Fruit fly (Drosophila melanogaster) whole organism, wandering third instar larva: Measurements from ENCODE around the gene CG42399.
A peak's percentile ranks its signal among the peaks of the same experiment; 100 is the strongest.

ENCODE experiments used
- CG32264 ChIP-seq: fragments of 200-800 bp; sonication (Bioruptor generic); optimal IDR thresholded peaks from 2 replicates; lab custom pipeline; 2016; ENCODE audit warnings: missing biosample characterization, missing genetic modification characterization
- CG9705 ChIP-seq: fragments of 200-800 bp; sonication (Bioruptor generic); optimal IDR thresholded peaks from 2 replicates; lab custom pipeline; 2018; ENCODE audit warnings: missing biosample characterization, mild to moderate bottlenecking, missing genetic modification characterization
- CrebA ChIP-seq: fragments of 200-800 bp; sonication (Bioruptor generic); optimal IDR thresholded peaks from 2 replicates; lab custom pipeline; 2016; ENCODE audit warnings: missing biosample characterization, mild to moderate bottlenecking, missing genetic modification characterization, borderline replicate concordance
- Dif ChIP-seq: fragments of 200-275, 200-300 bp; sonication (Bioruptor generic); optimal IDR thresholded peaks from 2 replicates; lab custom pipeline; 2018; ENCODE audit warnings: missing biosample characterization, missing genetic modification characterization; ENCODE audit not compliant: partially characterized antibody
- GATAd ChIP-seq: sonication (Bioruptor generic); optimal IDR thresholded peaks from 2 replicates; lab custom pipeline; 2016; ENCODE audit warnings: missing biosample characterization, missing genetic modification characterization
- HLH106 ChIP-seq: fragments of 200-800 bp; optimal IDR thresholded peaks from 3 replicates; lab custom pipeline; 2019; ENCODE audit warnings: missing biosample characterization, mild to moderate bottlenecking, missing genetic modification characterization, moderate library complexity
- Hr78 ChIP-seq: fragments of >200 bp; optimal IDR thresholded peaks from 2 replicates; lab custom pipeline; 2017; ENCODE audit warnings: missing biosample characterization, missing genetic modification characterization
- Hr83 ChIP-seq: fragments of 200-300 bp; sonication (Bioruptor generic); optimal IDR thresholded peaks from 2 replicates; lab custom pipeline; 2016; ENCODE audit warnings: missing biosample characterization, mild to moderate bottlenecking, missing genetic modification characterization, moderate library complexity; ENCODE audit not compliant: poor library complexity, severe bottlenecking
- Jra ChIP-seq: sonication (Bioruptor generic); optimal IDR thresholded peaks from 2 replicates; lab custom pipeline; 2016; ENCODE audit warnings: missing biosample characterization, missing genetic modification characterization
- Myc ChIP-seq: fragments of >200 bp; optimal IDR thresholded peaks from 2 replicates; lab custom pipeline; 2017
- OdsH ChIP-seq: fragments of 200-800 bp; sonication (Bioruptor generic); optimal IDR thresholded peaks from 2 replicates; lab custom pipeline; 2016; ENCODE audit warnings: missing biosample characterization, mild to moderate bottlenecking, missing genetic modification characterization
- Rel ChIP-seq, 2 experiments: fragments of 200-800 bp; sonication (Bioruptor generic) in 1 of 2; optimal IDR thresholded peaks; 2 replicates in 1 of 2; 3 replicates in 1 of 2; lab custom pipeline; 2016 to 2019; ENCODE audit warnings: mild to moderate bottlenecking in 2 of 2, missing biosample characterization in 2 of 2, missing genetic modification characterization in 2 of 2, moderate library complexity in 1 of 2
- Sp1 ChIP-seq: fragments of 200-800 bp; sonication (Bioruptor generic); optimal IDR thresholded peaks from 3 replicates; lab custom pipeline; 2019; ENCODE audit warnings: missing biosample characterization, mild to moderate bottlenecking, missing genetic modification characterization, moderate library complexity
- Vsx2 ChIP-seq: fragments of 200-300, 225-300 bp; sonication (Bioruptor generic); optimal IDR thresholded peaks from 2 replicates; lab custom pipeline; 2018; ENCODE audit warnings: missing biosample characterization, missing genetic modification characterization; ENCODE audit not compliant: partially characterized antibody
- brk ChIP-seq: fragments of 200-800 bp; sonication (Bioruptor generic); optimal IDR thresholded peaks from 2 replicates; lab custom pipeline; 2016; ENCODE audit warnings: missing biosample characterization, mild to moderate bottlenecking, missing genetic modification characterization
- dl ChIP-seq, 2 experiments: fragments of 175-275, 200-275 bp in 1 of 2; fragments of 200-275 bp in 1 of 2; sonication (Bioruptor generic); optimal IDR thresholded peaks; lab custom pipeline; 2018; ENCODE audit warnings: mild to moderate bottlenecking in 2 of 2, missing biosample characterization in 2 of 2, missing genetic modification characterization in 2 of 2, moderate library complexity in 2 of 2; ENCODE audit not compliant: partially characterized antibody in 2 of 2, insufficient read depth in 1 of 2
- dmrt93B ChIP-seq: fragments of 200-800 bp; sonication (Bioruptor generic); optimal IDR thresholded peaks from 2 replicates; lab custom pipeline; 2018; ENCODE audit warnings: missing biosample characterization, mild to moderate bottlenecking, missing genetic modification characterization
- dsf ChIP-seq: sonication (Bioruptor generic); optimal IDR thresholded peaks from 2 replicates; lab custom pipeline; 2016; ENCODE audit warnings: missing biosample characterization, missing genetic modification characterization, borderline replicate concordance
- ey ChIP-seq: fragments of 200-800 bp; sonication (Bioruptor generic); optimal IDR thresholded peaks from 2 replicates; lab custom pipeline; 2016; ENCODE audit warnings: missing biosample characterization, missing genetic modification characterization
- foxo ChIP-seq, 2 experiments: fragments of 200-800 bp; sonication (Bioruptor generic); optimal IDR thresholded peaks; 2 replicates in 1 of 2; 3 replicates in 1 of 2; lab custom pipeline; 2016 to 2017; ENCODE audit warnings: missing biosample characterization in 2 of 2, missing genetic modification characterization in 2 of 2
- fru ChIP-seq: fragments of 200-800 bp; sonication (Bioruptor generic); optimal IDR thresholded peaks from 3 replicates; lab custom pipeline; 2016; ENCODE audit warnings: missing biosample characterization, mild to moderate bottlenecking, missing genetic modification characterization
- h ChIP-seq: fragments of 200-800 bp; sonication (Bioruptor generic); optimal IDR thresholded peaks from 3 replicates; lab custom pipeline; 2016; ENCODE audit warnings: missing biosample characterization, mild to moderate bottlenecking, missing genetic modification characterization
- jim ChIP-seq: fragments of 175-275, 200-325 bp; sonication (Bioruptor generic); optimal IDR thresholded peaks from 2 replicates; lab custom pipeline; 2016; ENCODE audit warnings: missing biosample characterization, mild to moderate bottlenecking, missing genetic modification characterization
- lola ChIP-seq: fragments of >200 bp; optimal IDR thresholded peaks from 2 replicates; lab custom pipeline; 2017; ENCODE audit warnings: missing biosample characterization, missing genetic modification characterization
- sv ChIP-seq: fragments of 200-800 bp; sonication (Bioruptor generic); optimal IDR thresholded peaks from 3 replicates; lab custom pipeline; 2016; ENCODE audit warnings: missing biosample characterization, missing genetic modification characterization
- tai ChIP-seq: sonication (Bioruptor generic); optimal IDR thresholded peaks from 2 replicates; lab custom pipeline; 2016; ENCODE audit warnings: missing biosample characterization, missing genetic modification characterization
- usp ChIP-seq: fragments of >200 bp; optimal IDR thresholded peaks from 2 replicates; lab custom pipeline; 2017; ENCODE audit warnings: missing biosample characterization, missing genetic modification characterization

The CG42399 gene

DNA sequence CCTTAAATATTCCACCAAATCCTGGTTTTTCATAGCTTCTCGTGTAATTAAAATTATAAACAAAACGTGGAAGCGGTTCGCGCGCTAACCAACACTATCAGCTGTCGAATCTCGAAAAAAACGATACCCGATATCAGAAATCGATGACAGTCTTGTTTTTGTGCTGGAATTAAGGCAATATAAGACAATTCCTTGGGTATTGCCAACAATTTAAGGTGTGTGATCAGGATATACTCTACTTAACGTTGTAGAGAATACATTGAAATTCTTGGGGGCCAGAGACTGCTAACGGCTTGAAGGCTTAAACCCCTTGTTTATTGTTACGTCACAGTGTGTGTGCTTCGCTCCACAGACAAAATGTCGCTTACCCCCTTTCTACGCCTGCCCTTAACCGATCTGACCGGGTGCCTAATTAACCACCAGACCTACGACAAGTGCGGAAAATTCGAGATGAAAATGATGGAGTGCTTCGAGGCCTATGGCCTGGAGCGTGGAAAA lies 2.2 kb upstream of the CG42399 start, which contains the start of gene Pus10:
Gene Pus10 (minus strand): TSS at position 91 of the 498 bp plus-strand sequence.
- no peak for TF ChIP-seq GATAd (GFP tag; lab: Kevin White, UChicago)
- TF ChIP-seq Vsx2 (GFP tag; lab: Kevin White, UChicago): peak; percentile 26
- TF ChIP-seq jim (GFP tag; lab: Kevin White, UChicago): no peak
- TF ChIP-seq OdsH: peak; percentile 4
- peak in 1 of 2 experiments; percentile 26 for TF ChIP-seq foxo (GFP tag; optimal IDR thresholded peaks at IDR 0.05; lab: Kevin White, UChicago)
- TF ChIP-seq Jra (GFP tag; lab: Kevin White, UChicago): peak; percentile 35

DNA sequence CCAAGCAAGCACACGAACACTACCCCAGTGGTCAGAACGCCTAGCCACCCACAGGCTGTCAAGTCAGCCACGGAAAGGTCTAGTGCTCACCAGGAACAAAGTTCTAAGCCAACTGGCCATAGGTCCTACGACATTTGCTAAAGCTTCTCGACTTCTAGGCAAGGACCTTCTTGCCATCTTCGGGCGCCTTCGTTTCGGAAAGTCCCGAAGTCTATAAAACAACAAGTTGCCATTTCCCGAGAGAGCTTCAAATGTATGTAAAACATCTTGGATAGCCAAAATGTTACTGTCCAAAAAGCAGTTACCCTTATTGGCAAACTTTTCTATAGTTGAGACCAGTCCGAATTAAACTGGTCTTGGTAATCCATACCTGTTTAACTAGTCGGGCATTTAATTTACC lies 6.6 kb downstream of the CG42399 start:
- TF ChIP-seq OdsH (no peak), sv (GFP tag; lab: Kevin White, UChicago) (no peak), usp (GFP tag; lab: Kevin White, UChicago) (no peak), Hr83 (no peak), brk (GFP tag; lab: Kevin White, UChicago) (no peak), ey (no peak), tai (GFP tag; lab: Kevin White, UChicago) (no peak), dmrt93B (GFP tag; lab: Kevin White, UChicago) (no peak), h (GFP tag; lab: Kevin White, UChicago) (no peak), HLH106 (tag; lab: Kevin White, UChicago) (no peak), Rel (GFP tag; optimal IDR thresholded peaks at IDR 0.05; lab: Kevin White, UChicago) (no peak), Rel (tag; optimal IDR thresholded peaks at IDR 0.05; lab: Kevin White, UChicago) (no peak), jim (GFP tag; lab: Kevin White, UChicago) (no peak), dsf (GFP tag; lab: Kevin White, UChicago) (no peak), Dif (GFP tag; lab: Kevin White, UChicago) (no peak), Myc (lab: Kevin White, UChicago) (no peak), CG32264 (GFP tag; lab: Kevin White, UChicago) (no peak), CG9705 (GFP tag; lab: Kevin White, UChicago) (no peak)

dm6 chr2L:143088-143487 lies 10.0 kb downstream of the CG42399 start, which contains the start of the genes CG31974 and CG11454:
CG31974 (minus strand) TSS chr2L:143091.
CG11454 (plus strand) TSS chr2L:143323.
- TF ChIP-seq fru (GFP tag; lab: Kevin White, UChicago) (no peak), Rel (GFP tag; optimal IDR thresholded peaks at IDR 0.05; lab: Kevin White, UChicago) (no peak), Rel (tag; optimal IDR thresholded peaks at IDR 0.05; lab: Kevin White, UChicago) (peak; percentile 41), Myc (lab: Kevin White, UChicago) (peak; percentile 60)

- TF ChIP-seq HLH106 (tag; lab: Kevin White, UChicago): no peak
- no peak for TF ChIP-seq Vsx2 (GFP tag; lab: Kevin White, UChicago)
- TF ChIP-seq dsf (GFP tag; lab: Kevin White, UChicago): no peak
- no peak for TF ChIP-seq sv (GFP tag; lab: Kevin White, UChicago)
- TF ChIP-seq Myc (lab: Kevin White, UChicago): no peak
- no peak for TF ChIP-seq usp (GFP tag; lab: Kevin White, UChicago)
- TF ChIP-seq Sp1: no peak
- no peak for TF ChIP-seq Hr78
Measured at dm6 chr2L:140849-141248, 12.3 kb downstream of the CG42399 start, which contains the start of the genes CG31975 and ovm. CG31975 (minus strand) TSS chr2L:140992. ovm (minus strand) TSS chr2L:140992.

DNA sequence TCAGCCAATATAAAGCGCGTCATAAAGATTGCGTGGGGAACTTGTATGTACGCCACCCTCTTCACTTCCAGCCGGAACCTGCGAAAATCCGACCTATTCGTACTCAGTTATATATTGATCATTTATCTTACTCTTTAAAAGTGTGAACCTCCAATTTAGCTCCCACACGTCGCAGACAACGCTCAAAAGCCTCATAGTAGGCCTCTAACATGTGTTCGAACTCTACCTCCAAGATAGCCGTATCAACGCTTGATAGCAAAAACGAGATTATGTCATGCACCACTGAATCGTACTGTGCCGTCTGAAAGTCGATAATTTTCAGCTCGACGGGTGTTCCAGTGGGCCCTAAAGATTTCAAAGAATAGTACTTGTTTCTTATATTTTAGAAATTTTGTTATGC lies 13.5 kb downstream of the CG42399 start:
- TF ChIP-seq h (GFP tag; lab: Kevin White, UChicago) (peak; percentile 16), Rel (GFP tag; optimal IDR thresholded peaks at IDR 0.05; lab: Kevin White, UChicago) (no peak), Rel (tag; optimal IDR thresholded peaks at IDR 0.05; lab: Kevin White, UChicago) (peak; percentile 5), dl (GFP tag; optimal IDR thresholded peaks at IDR 0.05; lab: Kevin White, UChicago; ENCODE audit: insufficient read depth in 1 of 2, partially characterized antibody in 2 of 2) (no peak), lola (GFP tag; lab: Kevin White, UChicago) (no peak), CrebA (GFP tag; lab: Kevin White, UChicago) (no peak), CG9705 (GFP tag; lab: Kevin White, UChicago) (no peak)
